Worm (Caenorhabditis elegans): ENCODE measurements around the gene sav-1.

- TF ChIP-seq him-1 (tag; optimal IDR thresholded peaks at IDR 0.05) (no peak), dao-5 (tag; optimal IDR thresholded peaks at IDR 0.05) (no peak), W03F9.2 (tag; optimal IDR thresholded peaks at IDR 0.05) (no peak)
Observed at ce11 chrX:2301821-2302220, 14.8 kb upstream of the sav-1 start.
